Fruit fly (Drosophila melanogaster): ENCODE measurements around the gene Pde1c.

dm6 chr2L:11841538-11841937 lies 86.8 kb downstream of the Pde1c start:
- no peak for TF ChIP-seq CG34406 (GFP tag; optimal IDR thresholded peaks at IDR 0.05)
- TF ChIP-seq net (GFP tag; optimal IDR thresholded peaks at IDR 0.05): no peak
- no peak for TF ChIP-seq pdm3 (GFP tag; optimal IDR thresholded peaks at IDR 0.05)
- TF ChIP-seq CG31627 (GFP tag; optimal IDR thresholded peaks at IDR 0.05): no peak
- no peak for TF ChIP-seq esn (GFP tag; optimal IDR thresholded peaks at IDR 0.05)

Measured in whole organism, prepupa.